Fruit fly (Drosophila melanogaster) whole organism, embryonic: Measurements from ENCODE around the gene CG10492.

Experiments used
- Asciz ChIP-seq: fragments of 200-800 bp; sonication (Bioruptor generic); optimal IDR thresholded peaks from 2 replicates; lab custom pipeline; 2017; ENCODE audit warnings: missing biosample characterization, mild to moderate bottlenecking, missing genetic modification characterization, missing genetic modification reagents
- B-H2 ChIP-seq: fragments of 200-800 bp; sonication (Bioruptor generic); optimal IDR thresholded peaks from 2 replicates; lab custom pipeline; 2018; ENCODE audit warnings: missing biosample characterization, mild to moderate bottlenecking, missing genetic modification characterization
- Bgb ChIP-seq: fragments of 200-800 bp; sonication (Bioruptor generic); IDR thresholded peaks from 2 replicates; pipeline ENCODE4 v1.3.6; 2022; ENCODE audit warnings: missing biosample characterization, missing genetic modification characterization; ENCODE audit not compliant: partially characterized antibody
- CG10959 ChIP-seq: fragments of 200-800 bp; sonication (Bioruptor generic); IDR thresholded peaks from 2 replicates; pipeline ENCODE4 v1.3.6; 2022; ENCODE audit warnings: missing biosample characterization, missing genetic modification characterization
- CG11247 ChIP-seq: fragments of 200-800 bp; sonication (Bioruptor generic); IDR thresholded peaks from 2 replicates; pipeline ENCODE4 v1.3.6; 2022; ENCODE audit warnings: missing biosample characterization, missing genetic modification characterization
- CG11456 ChIP-seq: fragments of 200-800 bp; sonication (Bioruptor generic); IDR thresholded peaks from 3 replicates; pipeline ENCODE4 v1.3.6; 2022; ENCODE audit warnings: missing biosample characterization, missing genetic modification characterization
- CG11723 ChIP-seq: fragments of 200-800 bp; sonication (Bioruptor generic); optimal IDR thresholded peaks from 2 replicates; lab custom pipeline; 2017; ENCODE audit warnings: missing biosample characterization, mild to moderate bottlenecking, missing genetic modification characterization
- CG12236 ChIP-seq: fragments of 200-800 bp; sonication (Bioruptor generic); optimal IDR thresholded peaks from 2 replicates; lab custom pipeline; 2016; ENCODE audit warnings: missing biosample characterization, missing genetic modification characterization
- CG13424 ChIP-seq: fragments of 200-800 bp; sonication (Bioruptor generic); optimal IDR thresholded peaks from 2 replicates; lab custom pipeline; 2019; ENCODE audit warnings: missing biosample characterization, mild to moderate bottlenecking, missing genetic modification characterization, moderate library complexity
- CG13775 ChIP-seq: fragments of 200-800 bp; sonication (Bioruptor generic); optimal IDR thresholded peaks from 3 replicates; lab custom pipeline; 2017; ENCODE audit warnings: missing biosample characterization, mild to moderate bottlenecking, missing genetic modification characterization
- CG14441 ChIP-seq: fragments of 200-800 bp; sonication (Bioruptor generic); IDR thresholded peaks from 2 replicates; pipeline ENCODE4 v1.3.6; 2022; ENCODE audit warnings: missing biosample characterization, missing genetic modification characterization
- CG14860 ChIP-seq: fragments of 200-800 bp; sonication (Bioruptor generic); IDR thresholded peaks from 3 replicates; pipeline ENCODE4 v1.3.6; 2022; ENCODE audit warnings: missing biosample characterization, missing genetic modification characterization; ENCODE audit not compliant: partially characterized antibody
- CG15479 ChIP-seq: fragments of 200-800 bp; sonication (Bioruptor generic); optimal IDR thresholded peaks from 3 replicates; lab custom pipeline; 2019; ENCODE audit warnings: missing biosample characterization, mild to moderate bottlenecking, missing genetic modification characterization, moderate library complexity
- CG17359 ChIP-seq: fragments of 200-800 bp; sonication (Bioruptor generic); optimal IDR thresholded peaks from 3 replicates; lab custom pipeline; 2018; ENCODE audit warnings: missing biosample characterization, mild to moderate bottlenecking, missing genetic modification characterization, moderate library complexity
- CG18599 ChIP-seq: fragments of 200-800 bp; sonication (Bioruptor generic); optimal IDR thresholded peaks from 3 replicates; lab custom pipeline; 2017; ENCODE audit warnings: missing biosample characterization, missing genetic modification characterization, mild to moderate bottlenecking, moderate library complexity, missing genetic modification reagents
- CG2678 ChIP-seq: fragments of 200-800 bp; sonication (Bioruptor generic); optimal IDR thresholded peaks from 3 replicates; lab custom pipeline; 2019; ENCODE audit warnings: missing biosample characterization, mild to moderate bottlenecking, missing genetic modification characterization, moderate library complexity
- CG2875 ChIP-seq: fragments of 200-800 bp; sonication (Bioruptor generic); optimal IDR thresholded peaks from 2 replicates; lab custom pipeline; 2017; ENCODE audit warnings: missing biosample characterization, mild to moderate bottlenecking, missing genetic modification characterization, missing genetic modification reagents
- CG30403 ChIP-seq: fragments of 200-800 bp; sonication (Bioruptor generic); optimal IDR thresholded peaks from 3 replicates; lab custom pipeline; 2016; ENCODE audit warnings: missing biosample characterization, missing genetic modification characterization
- CG30431 ChIP-seq: fragments of 200-800 bp; sonication (Bioruptor generic); optimal IDR thresholded peaks from 2 replicates; lab custom pipeline; 2017; ENCODE audit warnings: missing biosample characterization, missing genetic modification characterization
- CG31388 ChIP-seq: fragments of 200-800 bp; sonication (Bioruptor generic); optimal IDR thresholded peaks from 2 replicates; lab custom pipeline; 2016; ENCODE audit warnings: missing biosample characterization, missing genetic modification characterization
- CG3281 ChIP-seq: fragments of 200-800 bp; sonication (Bioruptor generic); optimal IDR thresholded peaks from 3 replicates; lab custom pipeline; 2017; ENCODE audit warnings: missing biosample characterization, mild to moderate bottlenecking, missing genetic modification characterization
- CG34224 ChIP-seq: fragments of 200-800 bp; sonication (Bioruptor generic); IDR thresholded peaks from 3 replicates; pipeline ENCODE4 v1.3.6; 2022; ENCODE audit warnings: missing biosample characterization, missing genetic modification characterization; ENCODE audit not compliant: partially characterized antibody
- CG4730 ChIP-seq: fragments of 200-800 bp; sonication (Bioruptor generic); IDR thresholded peaks from 2 replicates; pipeline ENCODE4 v1.3.6; 2022; ENCODE audit warnings: missing biosample characterization, missing genetic modification characterization
- CG6854 ChIP-seq: fragments of 200-800 bp; sonication (Bioruptor generic); optimal IDR thresholded peaks from 3 replicates; lab custom pipeline; 2017; ENCODE audit warnings: missing biosample characterization, mild to moderate bottlenecking, missing genetic modification characterization
- CG7357 ChIP-seq: fragments of 200-800 bp; sonication (Bioruptor generic); IDR thresholded peaks from 3 replicates; pipeline ENCODE4 v1.3.6; 2022; ENCODE audit warnings: missing biosample characterization, missing genetic modification characterization
- CG7786 ChIP-seq: fragments of 200-800 bp; sonication (Bioruptor generic); optimal IDR thresholded peaks from 2 replicates; lab custom pipeline; 2016; ENCODE audit warnings: missing biosample characterization, missing genetic modification characterization
- CG8478 ChIP-seq: fragments of >200 bp; optimal IDR thresholded peaks from 2 replicates; lab custom pipeline; 2018
- CG8944 ChIP-seq: fragments of 200-800 bp; sonication (Bioruptor generic); optimal IDR thresholded peaks from 3 replicates; lab custom pipeline; 2016; ENCODE audit warnings: missing biosample characterization, missing genetic modification characterization
- Drgx ChIP-seq: fragments of 200-800 bp; sonication (Bioruptor generic); IDR thresholded peaks from 2 replicates; pipeline ENCODE4 v1.3.6; 2022; ENCODE audit warnings: missing biosample characterization, missing genetic modification characterization
- Gsc ChIP-seq: fragments of 200-800 bp; sonication (Bioruptor generic); IDR thresholded peaks from 2 replicates; pipeline ENCODE4 v1.3.6; 2022; ENCODE audit warnings: missing biosample characterization, missing genetic modification characterization
- HLH4C ChIP-seq: fragments of 200-800 bp; sonication (Bioruptor generic); IDR thresholded peaks from 3 replicates; pipeline ENCODE4 v1.3.6; 2022; ENCODE audit warnings: missing biosample characterization, missing genetic modification characterization; ENCODE audit not compliant: partially characterized antibody
- Myb ChIP-seq: fragments of 200-800 bp; sonication (Bioruptor generic); optimal IDR thresholded peaks from 2 replicates; lab custom pipeline; 2016; ENCODE audit warnings: missing biosample characterization, missing genetic modification characterization
- Ptx1 ChIP-seq: fragments of 200-800 bp; sonication (Bioruptor generic); IDR thresholded peaks from 2 replicates; pipeline ENCODE4 v1.3.6; 2022; ENCODE audit warnings: missing biosample characterization, missing genetic modification characterization
- ac ChIP-seq: fragments of 200-800 bp; sonication (Bioruptor generic); optimal IDR thresholded peaks from 3 replicates; lab custom pipeline; 2017; ENCODE audit warnings: missing biosample characterization, mild to moderate bottlenecking, missing genetic modification characterization
- ash1 ChIP-seq: fragments of 200-800 bp; sonication (Bioruptor generic); optimal IDR thresholded peaks from 2 replicates; lab custom pipeline; 2018; ENCODE audit warnings: missing biosample characterization, mild to moderate bottlenecking, missing genetic modification characterization
- cas ChIP-seq: fragments of 200-800 bp; sonication (Bioruptor generic); IDR thresholded peaks from 2 replicates; pipeline ENCODE4 v1.3.6; 2022; ENCODE audit warnings: missing biosample characterization, missing genetic modification characterization
- chm ChIP-seq: fragments of 200-800 bp; sonication (Bioruptor generic); IDR thresholded peaks from 2 replicates; pipeline ENCODE4 v1.3.6; 2022; ENCODE audit warnings: missing biosample characterization, missing genetic modification characterization
- ci ChIP-seq: fragments of 200-800 bp; sonication (Bioruptor generic); IDR thresholded peaks from 3 replicates; pipeline ENCODE4 v1.3.6; 2022; ENCODE audit warnings: missing biosample characterization, missing genetic modification characterization
- eyg ChIP-seq: fragments of 200-800 bp; sonication (Bioruptor generic); optimal IDR thresholded peaks from 3 replicates; lab custom pipeline; 2016; ENCODE audit warnings: missing biosample characterization, missing genetic modification characterization
- nom ChIP-seq: fragments of 200-800 bp; sonication (Bioruptor generic); optimal IDR thresholded peaks from 2 replicates; lab custom pipeline; 2017; ENCODE audit warnings: missing biosample characterization, missing genetic modification characterization, mild to moderate bottlenecking, moderate library complexity, missing genetic modification reagents
- p53 ChIP-seq: fragments of 200-800 bp; sonication (Bioruptor generic); optimal IDR thresholded peaks from 2 replicates; lab custom pipeline; 2016; ENCODE audit warnings: missing biosample characterization, missing genetic modification characterization
- pho ChIP-seq: fragments of 200-800 bp; sonication (Bioruptor generic); optimal IDR thresholded peaks from 2 replicates; lab custom pipeline; 2016; ENCODE audit warnings: missing biosample characterization, missing genetic modification characterization
- prd ChIP-seq, 3 experiments: fragments of >200 bp in 2 of 3; fragments of 200-800 bp in 1 of 3; sonication (Bioruptor generic) in 1 of 3; optimal IDR thresholded peaks in 2 of 3; IDR thresholded peaks in 1 of 3; 2 replicates in 2 of 3; 3 replicates in 1 of 3; pipeline versions ENCODE4 v1.3.6 to Lab custom; 2017 to 2022; ENCODE audit warnings: missing biosample characterization in 1 of 3, missing genetic modification characterization in 1 of 3
- psq ChIP-seq: fragments of 200-800 bp; sonication (Bioruptor generic); optimal IDR thresholded peaks from 2 replicates; lab custom pipeline; 2017; ENCODE audit warnings: missing biosample characterization, missing genetic modification characterization
- rib ChIP-seq: fragments of 200-800 bp; sonication (Bioruptor generic); IDR thresholded peaks from 2 replicates; pipeline ENCODE4 v1.3.6; 2022; ENCODE audit warnings: missing biosample characterization, missing genetic modification characterization
- sim ChIP-seq: fragments of 200-800 bp; sonication (Bioruptor generic); IDR thresholded peaks from 2 replicates; pipeline ENCODE4 v1.3.6; 2022; ENCODE audit warnings: missing biosample characterization, missing genetic modification characterization
- sna ChIP-seq: fragments of 200-800 bp; sonication (Bioruptor generic); IDR thresholded peaks from 2 replicates; pipeline ENCODE4 v1.3.6; 2022; ENCODE audit warnings: missing biosample characterization, missing genetic modification characterization; ENCODE audit not compliant: partially characterized antibody
- tin ChIP-seq: fragments of 200-800 bp; sonication (Bioruptor generic); optimal IDR thresholded peaks from 3 replicates; lab custom pipeline; 2016; ENCODE audit warnings: missing biosample characterization, missing genetic modification characterization
- vfl ChIP-seq: fragments of 200-800 bp; sonication (Bioruptor generic); optimal IDR thresholded peaks from 2 replicates; lab custom pipeline; 2016; ENCODE audit warnings: missing biosample characterization, missing genetic modification characterization

The CG10492 gene

DNA sequence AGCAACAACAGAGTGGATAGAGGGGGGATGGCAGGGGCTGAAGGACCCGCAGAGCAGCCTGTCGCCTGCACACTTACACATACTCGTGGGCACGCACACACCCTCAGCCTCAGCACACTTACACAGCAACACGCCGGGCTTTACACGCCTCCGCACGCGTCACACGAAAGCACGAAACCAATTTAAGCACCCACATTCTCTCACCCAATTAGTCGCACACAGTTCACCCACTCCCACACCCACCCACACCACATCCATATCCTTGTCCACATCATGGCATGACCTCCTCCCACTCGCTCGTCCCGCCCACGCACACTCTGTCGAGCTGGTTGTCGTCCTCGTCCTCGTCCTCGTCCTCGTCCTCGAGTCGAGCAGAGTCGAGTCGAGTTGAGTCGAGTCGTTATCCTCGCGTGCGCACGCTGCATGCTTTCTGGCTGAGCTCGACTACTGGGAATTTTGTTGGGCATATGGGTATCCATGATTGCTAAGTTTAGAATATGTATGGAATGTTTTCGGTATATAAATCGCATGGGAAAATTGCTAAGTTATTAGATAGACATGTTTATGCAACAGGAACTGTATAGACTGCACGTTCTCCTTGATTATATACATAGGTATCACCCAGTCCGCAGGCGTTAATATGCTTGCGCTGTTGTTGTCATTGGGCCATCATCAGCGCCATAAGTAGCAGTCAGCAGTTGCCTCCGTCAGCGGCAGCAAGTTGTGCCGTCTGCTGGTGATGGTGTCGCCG is 41.8 kb upstream of the CG10492 start (continued):
- TF ChIP-seq CG6854 (peak; percentile 18), CG7357 (peak; percentile 76), CG14860 (GFP tag; lab: Robert Waterston, UW) (no peak), CG15479 (no peak), CG8478 (lab: Kevin White, UChicago) (no peak), CG2678 (tag; lab: Kevin White, UChicago) (peak; percentile 90), pho (GFP tag; lab: Kevin White, UChicago) (peak; percentile 80), Gsc (GFP tag; lab: Robert Waterston, UW) (peak; percentile 66), CG17359 (tag; lab: Kevin White, UChicago) (peak; percentile 82), CG3281 (GFP tag; lab: Kevin White, UChicago) (peak; percentile 79), CG2875 (peak; percentile 42), ac (no peak), CG11456 (GFP tag; lab: Robert Waterston, UW) (peak; percentile 85), HLH4C (GFP tag; lab: Robert Waterston, UW) (no peak), CG31388 (GFP tag; lab: Kevin White, UChicago) (no peak), Myb (GFP tag; lab: Kevin White, UChicago) (peak; percentile 69), CG30403 (GFP tag; lab: Kevin White, UChicago) (peak; percentile 81), rib (GFP tag; lab: Robert Waterston, UW) (no peak), CG13775 (GFP tag; lab: Kevin White, UChicago) (peak; percentile 75), prd (optimal IDR thresholded peaks at IDR 0.05; lab: Kevin White, UChicago) (no peak), prd (GFP tag; IDR thresholded peaks at IDR 0.05; lab: Robert Waterston, UW) (peak; percentile 92), sim (GFP tag; lab: Robert Waterston, UW) (peak; percentile 58; the same call in 1 of the 2 replicates), nom (GFP tag; lab: Kevin White, UChicago) (no peak), CG18599 (GFP tag; lab: Kevin White, UChicago) (peak; percentile 96), CG10959 (no peak), Ptx1 (peak; percentile 91), tin (peak; percentile 69), CG30431 (GFP tag; lab: Kevin White, UChicago) (peak; percentile 43), CG8944 (GFP tag; lab: Kevin White, UChicago) (peak; percentile 81), Asciz (GFP tag; lab: Kevin White, UChicago) (peak; percentile 59), CG4730 (peak; percentile 81), cas (peak; percentile 83), CG34224 (GFP tag; lab: Robert Waterston, UW) (no peak), CG13424 (tag; lab: Kevin White, UChicago) (peak; percentile 80), CG12236 (GFP tag; lab: Kevin White, UChicago) (peak; percentile 25), chm (GFP tag; lab: Robert Waterston, UW) (peak; percentile 79), eyg (GFP tag; lab: Kevin White, UChicago) (peak; percentile 56), CG11247 (GFP tag; lab: Robert Waterston, UW) (peak; percentile 81), CG11723 (peak; percentile 50), p53 (GFP tag; lab: Kevin White, UChicago) (peak; percentile 12), sna (GFP tag; lab: Robert Waterston, UW) (no peak), vfl (GFP tag; lab: Kevin White, UChicago) (peak; percentile 64), B-H2 (GFP tag; lab: Kevin White, UChicago) (no peak), ci (peak; percentile 91), Bgb (GFP tag; lab: Robert Waterston, UW) (peak; percentile 21; the same call in 1 of the 2 replicates), psq (GFP tag; lab: Kevin White, UChicago) (no peak), ash1 (peak; percentile 13), Drgx (peak; percentile 68), CG7786 (GFP tag; lab: Kevin White, UChicago) (peak; percentile 85), CG14441 (GFP tag; lab: Robert Waterston, UW) (peak; percentile 82)
